Fruit fly (Drosophila melanogaster) whole organism, larva: ENCODE data around the gene CG12728.
"Not testable (repeated sequence)": the region's sequence is repeated elsewhere in the genome, so short reads cannot be mapped to it uniquely, and the experiment has no call there.

Source experiments
- noc ChIP-seq: fragments of 200-800 bp; sonication (Bioruptor generic); optimal IDR thresholded peaks from 3 replicates; lab custom pipeline; 2019; ENCODE audit warnings: missing biosample characterization, mild to moderate bottlenecking, missing genetic modification characterization, moderate library complexity

CG12728 gene

dm6 chrX:5935072-5935738 is 7.2 kb upstream of the CG12728 start:
- no peak for TF ChIP-seq noc

- no peak for TF ChIP-seq noc
Measured at dm6 chrX:5941824-5942223, 582 bp upstream of the CG12728 start.

dm6 chrX:5945052-5945830 is 2.8 kb downstream of the CG12728 start, which contains the start of gene CG32756:
Gene CG32756 (plus strand): TSS chrX:5945682.
- TF ChIP-seq noc, result not testable (repeated sequence)

DNA sequence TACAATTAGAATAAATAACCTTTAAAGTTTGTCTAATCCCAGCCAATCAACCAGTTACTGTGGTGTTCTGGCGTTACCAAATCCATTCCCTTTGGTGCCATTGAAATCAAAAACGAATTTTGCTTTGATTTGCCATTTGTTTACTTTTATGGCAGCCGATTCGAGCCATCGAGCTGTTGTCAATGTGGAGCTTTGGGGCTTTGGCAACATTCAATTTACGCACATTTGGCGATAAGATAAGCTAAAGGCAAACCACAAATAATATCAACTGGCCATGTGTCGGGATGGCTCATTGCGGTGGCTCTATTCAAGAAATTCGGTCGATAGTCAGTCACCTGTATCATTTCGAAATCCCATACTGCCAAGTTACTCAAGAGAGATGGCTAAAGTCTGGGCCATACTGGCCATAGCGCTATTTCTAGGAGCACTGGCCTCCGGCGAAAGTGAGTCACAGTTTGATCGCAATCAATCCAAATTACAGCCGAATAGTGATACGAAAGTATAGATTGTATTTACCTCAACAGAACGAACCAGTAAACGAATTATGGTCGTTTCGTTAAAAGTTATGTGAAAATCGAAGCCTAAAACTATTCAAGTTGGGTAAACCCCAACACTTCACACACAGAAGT is 5.6 kb downstream of the CG12728 start, which contains the start of gene CG6041:
TSS of gene CG6041 (plus strand) at position 291 of the 629 bp plus-strand sequence.
- peak; percentile 30 for TF ChIP-seq noc

DNA sequence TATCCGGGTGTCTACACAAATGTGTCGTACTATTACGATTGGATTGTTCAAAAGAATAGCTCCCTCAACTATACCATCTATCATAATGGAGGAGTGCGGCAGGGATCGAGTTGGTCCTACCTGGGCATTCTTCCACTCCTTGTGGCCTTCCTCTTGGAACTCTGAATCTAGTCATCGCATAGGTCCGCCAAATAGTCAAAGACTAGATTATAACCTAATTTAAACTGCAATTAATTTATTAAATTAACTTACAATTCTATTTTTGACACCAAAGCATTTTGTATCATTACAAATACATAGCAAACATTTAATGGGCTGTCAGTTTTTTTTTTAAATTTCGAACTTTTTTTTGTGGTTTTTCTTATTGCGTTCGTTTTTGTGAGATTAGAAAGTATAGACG is 7.5 kb downstream of the CG12728 start, which contains the start of gene CG32755:
TSS of gene CG32755 (plus strand) at position 301 of the 400 bp plus-strand sequence.
- TF ChIP-seq noc, result no peak

DNA sequence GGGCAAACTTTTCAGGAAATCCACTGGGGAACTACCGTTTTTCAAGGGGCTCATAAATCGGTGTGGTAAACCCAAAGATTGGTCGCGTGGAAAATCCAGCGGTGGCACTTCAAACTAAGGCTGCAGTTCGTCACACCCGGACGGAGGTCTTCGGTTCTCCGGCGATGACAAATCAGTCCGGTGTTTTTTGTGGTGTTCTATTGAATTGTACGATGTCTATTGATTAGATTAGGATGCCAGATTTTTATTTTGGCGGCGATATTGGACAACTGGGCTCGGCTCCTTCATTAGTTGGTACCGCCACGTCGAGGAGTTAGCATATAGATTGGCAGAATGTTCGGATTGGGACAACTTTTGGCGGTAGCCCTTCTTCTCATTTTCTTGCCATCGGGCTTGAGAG is 9.9 kb downstream of the CG12728 start, which contains the start of gene CG6048:
TSS of gene CG6048 (plus strand) at position 301 of the 400 bp plus-strand sequence.
- no peak for TF ChIP-seq noc

DNA sequence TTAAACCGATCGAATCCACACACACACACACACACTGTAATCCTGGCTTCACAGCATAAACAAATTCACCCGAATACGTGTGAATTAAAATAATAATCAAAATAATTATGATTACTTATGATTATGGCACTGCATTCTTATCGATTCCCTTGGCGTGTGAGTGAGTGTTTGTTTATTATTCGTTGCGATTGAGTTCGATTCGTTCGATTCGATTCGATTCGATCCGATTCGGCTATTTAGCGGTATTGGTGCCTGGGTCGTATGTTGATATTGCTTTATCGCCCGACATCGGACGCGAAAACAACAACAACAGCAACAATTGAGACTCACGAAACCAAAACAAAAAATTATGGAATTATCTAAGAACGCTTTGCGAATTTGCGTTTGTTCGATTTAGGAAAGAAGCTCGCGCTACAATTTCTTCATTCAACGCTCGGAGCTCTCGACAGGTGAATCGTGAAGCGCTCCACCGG is 12.8 kb downstream of the CG12728 start, which contains the start of gene CG6067:
TSS of gene CG6067 (plus strand) at position 423 of the 473 bp plus-strand sequence.
- no peak for TF ChIP-seq noc

dm6 chrX:5956646-5957441 is 14.4 kb downstream of the CG12728 start:
- TF ChIP-seq noc, result no peak

DNA sequence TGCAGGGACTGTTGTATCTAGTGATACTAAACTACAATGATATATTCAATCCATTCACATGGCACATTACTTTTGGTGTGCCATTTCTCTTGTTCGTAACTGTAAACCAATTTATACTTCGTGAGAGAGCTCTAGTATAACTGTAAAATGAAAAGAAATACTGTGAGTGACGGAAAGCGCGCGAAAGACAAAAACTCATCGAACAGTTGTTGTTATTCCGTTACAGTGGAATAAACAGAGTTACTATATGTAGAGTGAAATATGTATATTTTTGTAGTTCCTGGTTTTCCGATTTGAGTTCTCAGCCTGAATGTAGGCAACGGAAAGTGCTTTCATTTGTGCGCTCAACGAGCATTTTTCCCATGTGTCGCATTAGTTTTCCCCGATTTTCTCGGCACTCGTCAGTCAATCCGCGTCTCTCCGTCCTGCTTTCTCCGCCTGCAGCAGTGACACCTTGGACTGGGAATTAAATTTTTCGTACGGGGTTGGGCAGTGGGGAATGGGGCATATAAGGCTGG is 21.8 kb downstream of the CG12728 start:
- no peak for TF ChIP-seq noc

DNA sequence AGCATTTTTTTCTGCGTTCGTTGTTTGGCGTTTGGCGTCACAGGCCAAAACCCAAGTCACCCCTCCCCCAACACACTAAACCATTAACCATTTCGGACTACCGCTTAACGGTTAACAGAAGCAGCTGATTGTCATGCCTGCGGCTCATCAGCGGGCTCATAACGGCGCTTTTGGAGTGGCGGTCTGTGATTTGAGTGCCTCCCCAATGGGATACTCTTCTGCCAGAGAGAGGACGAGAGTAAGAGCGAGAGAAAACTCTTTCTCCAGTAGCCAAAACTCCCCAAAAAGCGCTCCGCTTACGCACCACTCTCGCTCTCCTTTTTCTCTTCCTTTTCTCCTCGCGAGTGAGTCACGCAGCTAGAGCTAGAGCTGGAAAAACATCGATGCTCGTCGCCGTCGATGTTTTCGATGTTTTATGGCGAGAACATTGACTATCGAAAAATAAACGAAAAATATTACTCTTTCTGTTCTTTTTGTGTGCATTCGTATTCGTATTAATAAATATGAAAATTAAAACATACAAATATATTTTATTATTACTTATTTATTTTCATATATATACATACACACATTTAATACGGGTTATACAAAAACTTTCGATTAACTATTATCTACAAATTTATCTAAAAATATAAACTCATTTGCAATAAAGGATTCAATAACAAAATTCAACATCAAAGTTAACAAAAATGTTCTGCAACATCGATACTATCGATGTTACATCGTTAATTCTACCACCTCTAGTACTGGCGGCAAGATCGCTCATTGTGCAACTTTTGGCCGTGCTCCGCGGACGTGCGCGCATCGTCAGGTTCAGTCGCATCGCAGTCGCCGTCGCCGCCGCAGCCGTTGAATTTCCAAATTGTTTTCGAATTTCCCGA is 23.4 kb downstream of the CG12728 start, which contains the start of gene Grip:
TSS of gene Grip (plus strand) at position 763 of the 881 bp plus-strand sequence.
- TF ChIP-seq noc, result no peak

DNA sequence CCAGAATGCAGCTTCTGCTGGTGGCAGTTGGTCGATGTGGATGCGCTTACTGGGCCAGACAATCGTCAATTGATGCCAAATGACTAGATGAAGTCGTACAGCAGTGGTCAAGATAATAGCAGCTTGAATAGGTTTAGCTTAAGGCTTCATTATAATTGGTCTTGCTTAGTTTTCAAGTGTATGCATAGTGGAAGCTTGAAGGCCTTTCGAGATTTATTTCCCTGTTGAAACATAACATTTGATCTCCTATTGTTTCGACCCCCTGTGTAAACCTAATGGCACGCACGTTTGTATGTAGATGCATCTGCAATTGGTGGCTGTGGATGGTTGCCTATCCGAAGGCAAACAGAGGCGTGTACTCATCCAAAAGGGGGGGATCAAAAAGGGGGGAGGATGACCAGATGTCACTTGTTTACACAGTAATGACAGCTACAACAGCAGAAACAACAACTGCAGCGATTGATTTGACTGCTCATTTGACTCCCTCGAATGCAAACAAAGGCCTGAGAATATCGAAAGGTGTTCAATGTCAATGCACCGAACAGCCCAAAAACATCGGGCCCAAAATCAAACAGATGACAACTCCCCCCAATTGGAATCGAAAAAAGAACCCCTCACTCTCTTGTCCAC is 25.8 kb downstream of the CG12728 start:
- no peak for TF ChIP-seq noc

DNA sequence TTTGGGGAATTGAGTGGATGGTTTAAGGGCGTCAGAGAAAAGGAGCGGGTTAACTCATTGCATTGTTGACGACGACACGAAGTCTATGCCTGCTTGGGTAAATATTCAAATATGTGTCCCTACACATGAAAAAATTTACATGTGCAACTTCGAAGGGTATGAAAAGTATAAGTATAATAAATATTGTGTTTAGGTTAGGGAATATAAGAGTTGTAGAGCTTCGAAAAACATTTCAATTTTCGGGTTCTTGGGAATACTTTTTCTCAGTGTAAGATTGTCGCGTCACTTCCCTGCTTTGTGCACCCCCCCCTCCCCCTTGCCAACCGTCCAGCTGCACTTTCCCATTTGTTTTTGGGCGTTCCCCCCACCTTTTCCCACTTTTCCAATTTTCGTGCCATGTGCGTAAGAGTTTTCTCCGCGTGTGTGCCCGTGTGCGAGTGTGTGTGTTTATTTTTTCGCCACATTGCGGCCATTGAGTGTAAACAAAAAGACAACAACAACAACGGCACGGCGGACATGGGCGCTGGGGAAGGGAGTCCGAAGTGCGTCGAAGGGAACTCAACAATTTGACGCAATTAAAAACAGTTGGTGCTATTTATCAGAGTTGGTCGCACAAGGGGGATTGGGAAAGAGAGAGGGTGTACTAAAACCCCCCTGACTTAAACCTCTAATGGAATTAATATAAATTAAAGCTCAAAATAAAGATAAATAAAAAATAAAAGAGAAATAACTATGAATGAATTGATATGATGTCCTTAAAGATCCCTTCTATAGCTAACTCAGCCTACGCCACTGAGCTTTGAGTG is 27.7 kb downstream of the CG12728 start:
- TF ChIP-seq noc, result no peak

DNA sequence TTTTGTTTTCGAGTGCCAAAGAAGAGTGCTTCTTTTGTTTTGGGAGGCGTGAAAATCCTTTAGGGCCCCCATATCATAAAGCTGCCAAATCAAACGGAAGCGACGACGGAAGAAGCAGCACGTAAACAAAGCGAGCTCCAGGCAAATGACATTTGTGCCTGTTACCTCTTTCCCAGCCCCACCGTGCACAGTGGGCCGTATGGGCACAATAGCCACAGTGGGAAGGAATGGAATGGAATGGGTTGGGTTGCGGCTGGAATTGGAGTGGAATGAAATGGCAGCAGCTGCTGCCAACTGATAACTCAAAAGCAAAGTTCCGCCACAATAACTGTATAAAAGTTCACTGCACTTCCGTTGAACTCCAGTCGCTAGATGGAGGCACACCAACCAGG is 28.3 kb downstream of the CG12728 start:
- TF ChIP-seq noc, result no peak
